Fruit fly (Drosophila melanogaster) whole organism, prepupa: ENCODE measurements around the gene CG7692.

Experiments
- Blimp-1 ChIP-seq: fragments of 200-800 bp; sonication (Bioruptor generic); optimal IDR thresholded peaks from 3 replicates; lab custom pipeline; 2017; ENCODE audit warnings: missing biosample characterization, missing genetic modification characterization, mild to moderate bottlenecking, moderate library complexity, missing genetic modification reagents
- CG10669 ChIP-seq: fragments of 200-800 bp; sonication (Bioruptor generic); optimal IDR thresholded peaks from 3 replicates; lab custom pipeline; 2018; ENCODE audit warnings: missing biosample characterization, mild to moderate bottlenecking, missing genetic modification characterization, moderate library complexity
- CG11294 ChIP-seq: fragments of 200-800 bp; sonication (Bioruptor generic); IDR thresholded peaks from 2 replicates; pipeline ENCODE4 v1.3.6; 2022; ENCODE audit warnings: missing biosample characterization, missing genetic modification characterization
- CG11902 ChIP-seq: fragments of 200-800 bp; sonication (Bioruptor generic); optimal IDR thresholded peaks from 3 replicates; lab custom pipeline; 2016; ENCODE audit warnings: missing biosample characterization, missing genetic modification characterization
- CG15336 ChIP-seq: fragments of 200-800 bp; sonication (Bioruptor generic); IDR thresholded peaks from 2 replicates; pipeline ENCODE4 v1.3.6; 2022; ENCODE audit warnings: missing biosample characterization, missing genetic modification characterization
- CG32006 ChIP-seq: fragments of 200-800 bp; sonication (Bioruptor generic); optimal IDR thresholded peaks from 3 replicates; lab custom pipeline; 2017; ENCODE audit warnings: missing biosample characterization, mild to moderate bottlenecking, missing genetic modification characterization
- CG3919 ChIP-seq: fragments of 200-800 bp; sonication (Bioruptor generic); optimal IDR thresholded peaks from 3 replicates; lab custom pipeline; 2016; ENCODE audit warnings: missing biosample characterization, missing genetic modification characterization
- CG4318 ChIP-seq: fragments of 200-800 bp; sonication (Bioruptor generic); optimal IDR thresholded peaks from 3 replicates; lab custom pipeline; 2017; ENCODE audit warnings: missing biosample characterization, mild to moderate bottlenecking, missing genetic modification characterization
- CG6163 ChIP-seq: fragments of 200-800 bp; sonication (Bioruptor generic); IDR thresholded peaks from 3 replicates; pipeline ENCODE4 v1.3.6; 2022; ENCODE audit warnings: missing biosample characterization, missing genetic modification characterization
- CG6792 ChIP-seq: fragments of 200-800 bp; sonication (Bioruptor generic); optimal IDR thresholded peaks from 3 replicates; lab custom pipeline; 2016; ENCODE audit warnings: missing biosample characterization, missing genetic modification characterization
- CG8119 ChIP-seq: fragments of 200-800 bp; sonication (Bioruptor generic); IDR thresholded peaks from 3 replicates; pipeline ENCODE4 v1.3.6; 2022; ENCODE audit warnings: missing biosample characterization, missing genetic modification characterization
- CG8319 ChIP-seq: fragments of 200-800 bp; sonication (Bioruptor generic); optimal IDR thresholded peaks from 3 replicates; lab custom pipeline; 2016; ENCODE audit warnings: missing biosample characterization, missing genetic modification characterization
- CG8632 ChIP-seq: fragments of 200-800 bp; sonication (Bioruptor generic); optimal IDR thresholded peaks from 3 replicates; lab custom pipeline; 2016; ENCODE audit warnings: missing biosample characterization, missing genetic modification characterization
- Eip78C ChIP-seq: fragments of 200-800 bp; sonication (Bioruptor generic); peaks from one replicate; lab custom pipeline; 2016; ENCODE audit warnings: missing biosample characterization, missing genetic modification characterization
- Eip93F ChIP-seq: fragments of 200-800 bp; sonication (Bioruptor generic); optimal IDR thresholded peaks from 2 replicates; lab custom pipeline; 2016; ENCODE audit warnings: missing biosample characterization, mild to moderate bottlenecking, missing genetic modification characterization
- Hr4 ChIP-seq: fragments of 200-800 bp; sonication (Bioruptor generic); optimal IDR thresholded peaks from 3 replicates; lab custom pipeline; 2016; ENCODE audit warnings: missing biosample characterization, missing genetic modification characterization
- Met ChIP-seq: fragments of 200-800 bp; sonication (Bioruptor generic); optimal IDR thresholded peaks from 3 replicates; lab custom pipeline; 2016; ENCODE audit warnings: missing biosample characterization, missing genetic modification characterization
- OdsH ChIP-seq: fragments of 200-800 bp; sonication (Bioruptor generic); optimal IDR thresholded peaks from 3 replicates; lab custom pipeline; 2016; ENCODE audit warnings: missing biosample characterization, missing genetic modification characterization
- Smox ChIP-seq: fragments of 200-800 bp; sonication (Bioruptor generic); optimal IDR thresholded peaks from 3 replicates; lab custom pipeline; 2016; ENCODE audit warnings: missing biosample characterization, missing genetic modification characterization
- Sox14 ChIP-seq: fragments of 200-800 bp; sonication (Bioruptor generic); optimal IDR thresholded peaks from 3 replicates; lab custom pipeline; 2016; ENCODE audit warnings: missing biosample characterization, missing genetic modification characterization
- achi ChIP-seq: fragments of 200-800 bp; sonication (Bioruptor generic); optimal IDR thresholded peaks from 3 replicates; lab custom pipeline; 2016; ENCODE audit warnings: missing biosample characterization, missing genetic modification characterization
- cyc ChIP-seq: fragments of 200-800 bp; sonication (Bioruptor generic); optimal IDR thresholded peaks from 3 replicates; lab custom pipeline; 2016; ENCODE audit warnings: missing biosample characterization, missing genetic modification characterization
- dac ChIP-seq: fragments of 200-800 bp; sonication (Bioruptor generic); optimal IDR thresholded peaks from 2 replicates; lab custom pipeline; 2017; ENCODE audit warnings: missing biosample characterization, mild to moderate bottlenecking, missing genetic modification characterization
- dsx ChIP-seq: fragments of 200-800 bp; optimal IDR thresholded peaks from 3 replicates; lab custom pipeline; 2019; ENCODE audit warnings: missing biosample characterization, mild to moderate bottlenecking, missing genetic modification characterization, moderate library complexity; ENCODE audit not compliant: poor library complexity, severe bottlenecking
- eg ChIP-seq: fragments of 200-800 bp; sonication (Bioruptor generic); IDR thresholded peaks from 3 replicates; pipeline ENCODE4 v1.3.6; 2022; ENCODE audit warnings: missing biosample characterization, missing genetic modification characterization
- esn ChIP-seq: fragments of 200-800 bp; sonication (Bioruptor generic); optimal IDR thresholded peaks from 2 replicates; lab custom pipeline; 2016; ENCODE audit warnings: missing biosample characterization, mild to moderate bottlenecking, missing genetic modification characterization, moderate library complexity
- fd59A ChIP-seq: fragments of 200-800 bp; sonication (Bioruptor generic); optimal IDR thresholded peaks from 2 replicates; lab custom pipeline; 2017; ENCODE audit warnings: missing biosample characterization, mild to moderate bottlenecking, missing genetic modification characterization, missing genetic modification reagents
- fd85E ChIP-seq: fragments of 200-800 bp; sonication (Bioruptor generic); optimal IDR thresholded peaks from 3 replicates; lab custom pipeline; 2016; ENCODE audit warnings: missing biosample characterization, missing genetic modification characterization
- fkh ChIP-seq: fragments of 200-800 bp; sonication (Bioruptor generic); optimal IDR thresholded peaks from 3 replicates; lab custom pipeline; 2017; ENCODE audit warnings: missing biosample characterization, mild to moderate bottlenecking, missing genetic modification characterization, moderate library complexity
- pdm3 ChIP-seq: fragments of 200-800 bp; sonication (Bioruptor generic); optimal IDR thresholded peaks from 3 replicates; lab custom pipeline; 2016; ENCODE audit warnings: missing biosample characterization, missing genetic modification characterization
- salr ChIP-seq, 2 experiments: fragments of 200-800 bp; sonication (Bioruptor generic); optimal IDR thresholded peaks; 3 replicates each; lab custom pipeline; 2016 to 2018; ENCODE audit warnings: missing biosample characterization in 2 of 2, missing genetic modification characterization in 2 of 2, mild to moderate bottlenecking in 1 of 2
- spab ChIP-seq: fragments of 200-800 bp; sonication (Bioruptor generic); optimal IDR thresholded peaks from 2 replicates; lab custom pipeline; 2017; ENCODE audit warnings: missing biosample characterization, mild to moderate bottlenecking, missing genetic modification characterization, missing genetic modification reagents
- ss ChIP-seq, 2 experiments: fragments of 200-800 bp; sonication (Bioruptor generic); optimal IDR thresholded peaks; 2 replicates in 1 of 2; 3 replicates in 1 of 2; lab custom pipeline; 2017 to 2018; ENCODE audit warnings: mild to moderate bottlenecking in 2 of 2, missing biosample characterization in 2 of 2, missing genetic modification characterization in 2 of 2, moderate library complexity in 1 of 2
- svp ChIP-seq: fragments of 200-800 bp; sonication (Bioruptor generic); peaks from one replicate; lab custom pipeline; 2016; ENCODE audit warnings: missing biosample characterization, missing genetic modification characterization
- topi ChIP-seq: fragments of 200-800 bp; sonication (Bioruptor generic); optimal IDR thresholded peaks from 3 replicates; lab custom pipeline; 2016; ENCODE audit warnings: missing biosample characterization, missing genetic modification characterization
- vri ChIP-seq: fragments of 200-800 bp; sonication (Bioruptor generic); optimal IDR thresholded peaks from 3 replicates; lab custom pipeline; 2016; ENCODE audit warnings: missing biosample characterization, mild to moderate bottlenecking, missing genetic modification characterization

The CG7692 gene

dm6 chr3L:17346393-17346792 is 5.2 kb upstream of the CG7692 start:
- TF ChIP-seq CG3919, result no peak
- TF ChIP-seq Sox14, result no peak
- TF ChIP-seq Met (GFP tag; lab: Kevin White, UChicago), result no peak
- no peak for TF ChIP-seq CG8119
- no peak for TF ChIP-seq CG10669 (GFP tag; lab: Kevin White, UChicago)
- TF ChIP-seq CG11902, result no peak
- TF ChIP-seq spab, result no peak
- no peak for TF ChIP-seq Smox
- no peak for TF ChIP-seq eg (GFP tag; lab: Robert Waterston, UW)
- TF ChIP-seq CG8319 (GFP tag; lab: Kevin White, UChicago), result no peak
- TF ChIP-seq fd59A (GFP tag; lab: Kevin White, UChicago), result no peak
- TF ChIP-seq svp, result no peak
- no peak for TF ChIP-seq OdsH (GFP tag; lab: Kevin White, UChicago)
- no peak for TF ChIP-seq CG6792 (GFP tag; lab: Kevin White, UChicago)
- TF ChIP-seq vri (GFP tag; lab: Kevin White, UChicago), result no peak
- TF ChIP-seq CG32006 (GFP tag; lab: Kevin White, UChicago), result no peak
- no peak for TF ChIP-seq Blimp-1 (GFP tag; lab: Kevin White, UChicago)
- TF ChIP-seq CG4318 (GFP tag; lab: Kevin White, UChicago), result no peak
- TF ChIP-seq fd85E (GFP tag; lab: Kevin White, UChicago), result no peak

dm6 chr3L:17349604-17350003 is 2.0 kb upstream of the CG7692 start, which contains the start of gene Mip:
Gene Mip, minus strand, starts transcription at chr3L:17349666.
- TF ChIP-seq fkh (GFP tag; lab: Kevin White, UChicago), result no peak
- no peak for TF ChIP-seq achi (GFP tag; lab: Kevin White, UChicago)

- TF ChIP-seq dsx (GFP tag; lab: Kevin White, UChicago) (no peak), CG8632 (GFP tag; lab: Kevin White, UChicago) (no peak), CG6163 (GFP tag; lab: Robert Waterston, UW) (no peak), Hr4 (GFP tag; lab: Kevin White, UChicago) (no peak), CG8319 (GFP tag; lab: Kevin White, UChicago) (no peak), topi (GFP tag; lab: Kevin White, UChicago) (no peak), CG15336 (GFP tag; lab: Robert Waterston, UW) (no peak), Eip78C (GFP tag; lab: Kevin White, UChicago) (no peak), esn (GFP tag; lab: Kevin White, UChicago) (no peak), CG4318 (GFP tag; lab: Kevin White, UChicago) (no peak), CG11294 (GFP tag; lab: Robert Waterston, UW) (no peak), fd59A (GFP tag; lab: Kevin White, UChicago) (no peak), Eip93F (no peak), pdm3 (GFP tag; lab: Kevin White, UChicago) (no peak)
Observed at dm6 chr3L:17352812-17353211, 1.2 kb downstream of the CG7692 start.

- TF ChIP-seq ss (GFP tag; optimal IDR thresholded peaks at IDR 0.05; lab: Kevin White, UChicago), result no peak
- TF ChIP-seq Eip78C (GFP tag; lab: Kevin White, UChicago), result no peak
- no peak for TF ChIP-seq Blimp-1 (GFP tag; lab: Kevin White, UChicago)
- TF ChIP-seq esn (GFP tag; lab: Kevin White, UChicago), result no peak
- TF ChIP-seq dac (GFP tag; lab: Kevin White, UChicago), result no peak
- no peak for TF ChIP-seq CG4318 (GFP tag; lab: Kevin White, UChicago)
- no peak for TF ChIP-seq cyc (GFP tag; lab: Kevin White, UChicago)
- TF ChIP-seq svp, result no peak
- TF ChIP-seq achi (GFP tag; lab: Kevin White, UChicago), result no peak
- TF ChIP-seq CG6792 (GFP tag; lab: Kevin White, UChicago), result no peak
- no peak for TF ChIP-seq salr (GFP tag; optimal IDR thresholded peaks at IDR 0.05; lab: Kevin White, UChicago)
- TF ChIP-seq, all 60 proteins: peak for 0
Observed at dm6 chr3L:17357431-17357830, 5.8 kb downstream of the CG7692 start.
